Fruit fly (Drosophila melanogaster): ENCODE results near the gene mtd.

mtd gene

dm6 chr3R:5374720-5375119 lies 24.5 kb upstream of the mtd start, which contains the start of the genes hd and CG14667:
Gene hd (minus strand): TSS chr3R:5374962.
Gene CG14667 (plus strand): TSS chr3R:5375022.
- TF ChIP-seq CG7963 (GFP tag; IDR thresholded peaks at IDR 0.05; ENCODE audit: partially characterized antibody) (peak; percentile 49; the same call in 2 of the 3 replicates), CG33557 (GFP tag; optimal IDR thresholded peaks at IDR 0.05) (peak; percentile 9), CG3847 (GFP tag; IDR thresholded peaks at IDR 0.05) (peak; percentile 22; the same call in 1 of the 2 replicates), Sry-δ (GFP tag; optimal IDR thresholded peaks at IDR 0.05) (peak; percentile 67), CG34376 (GFP tag; optimal IDR thresholded peaks at IDR 0.05) (no peak), CG3726 (GFP tag; IDR thresholded peaks at IDR 0.05) (no peak), row (GFP tag; IDR thresholded peaks at IDR 0.05) (0 out of 3 replicates have a peak, but pooled peaks have one; percentile 42), CG18262 (tag; optimal IDR thresholded peaks at IDR 0.05) (no peak), CG34224 (GFP tag; IDR thresholded peaks at IDR 0.05; ENCODE audit: partially characterized antibody) (peak; percentile 59; the same call in 2 of the 3 replicates), sug (tag; optimal IDR thresholded peaks at IDR 0.05) (no peak), CG32532 (GFP tag; IDR thresholded peaks at IDR 0.05) (no peak), pzg (GFP tag; optimal IDR thresholded peaks at IDR 0.05) (peak; percentile 47), CG11560 (tag; IDR thresholded peaks at IDR 0.05) (peak; percentile 55; the same call in 1 of the 3 replicates), CG31388 (GFP tag; optimal IDR thresholded peaks at IDR 0.05) (no peak), CG10267 (tag; optimal IDR thresholded peaks at IDR 0.05) (peak; percentile 41), abd-A (tag; optimal IDR thresholded peaks at IDR 0.05) (no peak), shn (GFP tag; optimal IDR thresholded peaks at IDR 0.05) (no peak), HmgD (GFP tag; optimal IDR thresholded peaks at IDR 0.05) (no peak), CG12155 (GFP tag; optimal IDR thresholded peaks at IDR 0.05) (peak; percentile 17), CG14710 (tag; optimal IDR thresholded peaks at IDR 0.05) (peak; percentile 46), PHDP (tag; optimal IDR thresholded peaks at IDR 0.05) (no peak), CG1233 (GFP tag; optimal IDR thresholded peaks at IDR 0.05) (no peak), Mes4 (GFP tag; optimal IDR thresholded peaks at IDR 0.05) (no peak), exex (tag; optimal IDR thresholded peaks at IDR 0.05) (peak; percentile 30), CG11695 (GFP tag; IDR thresholded peaks at IDR 0.05) (0 out of 3 replicates have a peak, but pooled peaks have one; percentile 8), twi (tag; optimal IDR thresholded peaks at IDR 0.05) (no peak), Hey (tag; optimal IDR thresholded peaks at IDR 0.05) (no peak), CG3995 (GFP tag; optimal IDR thresholded peaks at IDR 0.05) (peak; percentile 4), bbx (GFP tag; IDR thresholded peaks at IDR 0.05; ENCODE audit: partially characterized antibody) (peak; percentile 26; the same call in 1 of the 2 replicates), br (optimal IDR thresholded peaks at IDR 0.05) (no peak), tup (GFP tag; optimal IDR thresholded peaks at IDR 0.05) (no peak), CG13624 (GFP tag; optimal IDR thresholded peaks at IDR 0.05) (peak; percentile 21), H15 (GFP tag; IDR thresholded peaks at IDR 0.05) (no peak), Mad (GFP tag; optimal IDR thresholded peaks at IDR 0.05) (no peak), CG15601 (tag; optimal IDR thresholded peaks at IDR 0.05) (peak; percentile 31), CG3407 (GFP tag; optimal IDR thresholded peaks at IDR 0.05) (no peak), crp (GFP tag; optimal IDR thresholded peaks at IDR 0.05) (no peak), pho (GFP tag; optimal IDR thresholded peaks at IDR 0.05) (no peak), Poxn (GFP tag; IDR thresholded peaks at IDR 0.05) (no peak), ind (GFP tag; optimal IDR thresholded peaks at IDR 0.05) (no peak), CG9727 (GFP tag; optimal IDR thresholded peaks at IDR 0.05) (peak; percentile 18), bowl (GFP tag; IDR thresholded peaks at IDR 0.05) (no peak), CG3281 (GFP tag; optimal IDR thresholded peaks at IDR 0.05) (no peak), Med (GFP tag) (peak; percentile 75), Elba2 (GFP tag; optimal IDR thresholded peaks at IDR 0.05) (no peak), odd (GFP tag; optimal IDR thresholded peaks at IDR 0.05) (no peak), sob (GFP tag; IDR thresholded peaks at IDR 0.05) (no peak), hbn (GFP tag; IDR thresholded peaks at IDR 0.05; ENCODE audit: partially characterized antibody) (peak; percentile 47; the same call in 1 of the 2 replicates), MBD-R2 (GFP tag; IDR thresholded peaks at IDR 0.05) (peak; percentile 53), CG17361 (GFP tag; IDR thresholded peaks at IDR 0.05) (no peak), CG17912 (GFP tag; optimal IDR thresholded peaks at IDR 0.05) (no peak)

Data from whole organism, embryonic.